Worm (Caenorhabditis elegans) whole organism, young adult: Measurements from ENCODE around the gene srx-2.

Source experiments
- B0019.2 ChIP-seq: fragments of 200-800 bp; sonication (Bioruptor generic); conservative IDR thresholded peaks from 2 replicates; pipeline ENCODE4 v1.3.6; 2022; ENCODE audit warnings: missing genetic modification reagents, missing genetic modification characterization, missing compliant biosample characterization
- ceh-91 ChIP-seq: fragments of 200-800 bp; sonication (Bioruptor generic); IDR thresholded peaks from 2 replicates; pipeline ENCODE4 v1.3.6; 2022; ENCODE audit warnings: missing genetic modification reagents, missing genetic modification characterization, missing compliant biosample characterization
- ets-4 ChIP-seq: fragments of 200-800 bp; sonication (Bioruptor generic); optimal IDR thresholded peaks from 2 replicates; lab custom pipeline; 2018; ENCODE audit warnings: mild to moderate bottlenecking, missing genetic modification characterization, missing compliant biosample characterization
- mes-4 ChIP-seq: sonication (generic microtip); optimal IDR thresholded peaks from 2 replicates; lab custom pipeline; 2016; ENCODE audit warnings: missing genotype, missing genetic modification characterization, missing compliant biosample characterization
- nhr-80 ChIP-seq: sonication (generic microtip); optimal IDR thresholded peaks from 2 replicates; lab custom pipeline; 2016; ENCODE audit warnings: missing genetic modification characterization, missing compliant biosample characterization
- nhr-90 ChIP-seq: sonication (generic microtip); optimal IDR thresholded peaks from 2 replicates; lab custom pipeline; 2016; ENCODE audit warnings: missing genotype, mild to moderate bottlenecking, missing genetic modification characterization, missing compliant biosample characterization
- tlf-1 ChIP-seq: fragments of 200-800 bp; sonication (Bioruptor generic); optimal IDR thresholded peaks from 2 replicates; lab custom pipeline; 2018; ENCODE audit warnings: mild to moderate bottlenecking, missing genetic modification characterization, missing compliant biosample characterization
- unc-62 ChIP-seq: fragments of 150-350 bp; optimal IDR thresholded peaks from 2 replicates; lab custom pipeline; 2014; ENCODE audit warnings: missing biosample characterization, missing genetic modification reagents, missing genetic modification characterization

DNA sequence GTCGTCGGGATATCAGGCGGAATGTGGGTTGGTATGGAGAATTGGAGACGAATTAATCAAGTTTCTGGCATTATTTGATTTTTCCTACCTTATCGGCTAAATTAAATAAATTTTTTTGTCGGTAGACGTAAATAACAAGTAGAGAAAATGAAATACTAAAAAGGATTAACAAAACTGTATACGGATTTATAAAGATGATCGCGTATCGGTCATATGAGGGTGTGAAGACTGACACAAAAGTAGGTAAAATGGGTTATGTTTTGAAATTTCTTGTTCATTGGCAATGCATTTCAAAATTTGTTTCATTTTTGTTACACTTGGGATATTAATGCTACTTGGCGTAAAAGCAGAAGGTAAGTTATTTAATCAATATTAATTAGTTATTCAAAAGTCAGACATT, 50.2 kb downstream of the srx-2 start, which contains the start of the genes C25E10.16 and C25E10.13:
- TF ChIP-seq unc-62 (no peak), ceh-91 (GFP tag; lab: Robert Waterston, UW) (no peak), B0019.2 (GFP tag; lab: Robert Waterston, UW) (no peak), tlf-1 (GFP tag; lab: Kevin White, UChicago) (no peak), mes-4 (tag; lab: Kevin White, UChicago) (no peak), nhr-90 (no peak), ets-4 (GFP tag; lab: Kevin White, UChicago) (no peak), nhr-80 (tag; lab: Kevin White, UChicago) (no peak)
